Fruit fly (Drosophila melanogaster) whole organism, embryonic: Measurements from ENCODE around the gene CG6927.

Experiments used
- CG10462 ChIP-seq: fragments of 200-800 bp; sonication (Bioruptor generic); optimal IDR thresholded peaks from 2 replicates; lab custom pipeline; 2016; ENCODE audit warnings: missing biosample characterization, missing genetic modification characterization
- CG10565 ChIP-seq: fragments of 200-800 bp; sonication (Bioruptor generic); optimal IDR thresholded peaks from 3 replicates; lab custom pipeline; 2016; ENCODE audit warnings: missing biosample characterization, mild to moderate bottlenecking, missing genetic modification characterization
- CG12236 ChIP-seq: fragments of 200-800 bp; sonication (Bioruptor generic); optimal IDR thresholded peaks from 2 replicates; lab custom pipeline; 2016; ENCODE audit warnings: missing biosample characterization, missing genetic modification characterization
- CG15073 ChIP-seq: fragments of 200-800 bp; sonication (Bioruptor generic); optimal IDR thresholded peaks from 2 replicates; lab custom pipeline; 2016; ENCODE audit warnings: missing biosample characterization, missing genetic modification characterization
- CG15696 ChIP-seq: fragments of 200-800 bp; sonication (Bioruptor generic); optimal IDR thresholded peaks from 2 replicates; lab custom pipeline; 2019; ENCODE audit warnings: missing biosample characterization, mild to moderate bottlenecking, missing genetic modification characterization, moderate library complexity
- CG16863 ChIP-seq: fragments of 200-800 bp; sonication (Bioruptor generic); optimal IDR thresholded peaks from 3 replicates; lab custom pipeline; 2016; ENCODE audit warnings: missing biosample characterization, missing genetic modification characterization
- CG17612 ChIP-seq: fragments of 200-800 bp; sonication (Bioruptor generic); IDR thresholded peaks from 2 replicates; pipeline ENCODE4 v1.3.6; 2022; ENCODE audit warnings: missing biosample characterization, missing genetic modification characterization
- CG18011 ChIP-seq: fragments of 200-800 bp; sonication (Bioruptor generic); optimal IDR thresholded peaks from 2 replicates; lab custom pipeline; 2017; ENCODE audit warnings: missing biosample characterization, missing genetic modification characterization, mild to moderate bottlenecking, moderate library complexity, missing genotype
- CG18476 ChIP-seq: fragments of 200-800 bp; sonication (Bioruptor generic); optimal IDR thresholded peaks from 2 replicates; lab custom pipeline; 2016; ENCODE audit warnings: missing biosample characterization, mild to moderate bottlenecking, missing genetic modification characterization
- CG2875 ChIP-seq: fragments of 200-800 bp; sonication (Bioruptor generic); optimal IDR thresholded peaks from 2 replicates; lab custom pipeline; 2017; ENCODE audit warnings: missing biosample characterization, mild to moderate bottlenecking, missing genetic modification characterization, missing genetic modification reagents
- CG30020 ChIP-seq: fragments of 200-800 bp; optimal IDR thresholded peaks from 2 replicates; lab custom pipeline; 2019; ENCODE audit warnings: missing biosample characterization, mild to moderate bottlenecking, missing genetic modification characterization, moderate library complexity
- CG30403 ChIP-seq: fragments of 200-800 bp; sonication (Bioruptor generic); optimal IDR thresholded peaks from 3 replicates; lab custom pipeline; 2016; ENCODE audit warnings: missing biosample characterization, missing genetic modification characterization
- CG32532 ChIP-seq: fragments of 200-800 bp; sonication (Bioruptor generic); IDR thresholded peaks from 2 replicates; pipeline ENCODE4 v1.3.6; 2022; ENCODE audit warnings: missing biosample characterization, missing genetic modification characterization
- CG33213 ChIP-seq: fragments of 200-800 bp; sonication (Bioruptor generic); optimal IDR thresholded peaks from 3 replicates; lab custom pipeline; 2016; ENCODE audit warnings: missing biosample characterization, missing genetic modification characterization
- CG6654 ChIP-seq: fragments of 200-800 bp; sonication (Bioruptor generic); optimal IDR thresholded peaks from 2 replicates; lab custom pipeline; 2017; ENCODE audit warnings: missing biosample characterization, mild to moderate bottlenecking, missing genetic modification characterization
- CG6689 ChIP-seq: fragments of 200-800 bp; sonication (Bioruptor generic); IDR thresholded peaks from 2 replicates; pipeline ENCODE4 v1.3.6; 2022; ENCODE audit warnings: missing biosample characterization, missing genetic modification characterization
- CG7928 ChIP-seq: fragments of 200-800 bp; sonication (Bioruptor generic); optimal IDR thresholded peaks from 2 replicates; lab custom pipeline; 2017; ENCODE audit warnings: missing biosample characterization, mild to moderate bottlenecking, missing genetic modification characterization
- CG9215 ChIP-seq: fragments of 200-800 bp; sonication (Bioruptor generic); IDR thresholded peaks from 2 replicates; pipeline ENCODE4 v1.3.6; 2022; ENCODE audit warnings: missing biosample characterization, missing genetic modification characterization
- CHES-1-like ChIP-seq: fragments of 200-800 bp; sonication (Bioruptor generic); optimal IDR thresholded peaks from 2 replicates; lab custom pipeline; 2016; ENCODE audit warnings: missing biosample characterization, missing genetic modification characterization
- CTCF ChIP-seq: fragments of 200-800 bp; sonication (Bioruptor generic); optimal IDR thresholded peaks from 2 replicates; lab custom pipeline; 2017; ENCODE audit warnings: missing biosample characterization, mild to moderate bottlenecking, missing genetic modification characterization, moderate library complexity
- Chrac-16 ChIP-seq: fragments of 200-800 bp; sonication (Bioruptor generic); optimal IDR thresholded peaks from 3 replicates; lab custom pipeline; 2016; ENCODE audit warnings: missing biosample characterization, missing genetic modification characterization
- CrebB ChIP-seq: fragments of 200-800 bp; sonication (Bioruptor generic); optimal IDR thresholded peaks from 3 replicates; lab custom pipeline; 2018; ENCODE audit warnings: missing biosample characterization, mild to moderate bottlenecking, missing genetic modification characterization
- Dfd ChIP-seq, 2 experiments: fragments of >200 bp; optimal IDR thresholded peaks; 2 replicates each; lab custom pipeline; 2017; ENCODE audit warnings: missing biosample characterization in 2 of 2, missing genetic modification characterization in 2 of 2
- ERR ChIP-seq: fragments of 200-800 bp; sonication (Bioruptor generic); optimal IDR thresholded peaks from 2 replicates; lab custom pipeline; 2016; ENCODE audit warnings: missing biosample characterization, missing genetic modification characterization
- Fer2 ChIP-seq: fragments of 200-800 bp; sonication (Bioruptor generic); optimal IDR thresholded peaks from 2 replicates; lab custom pipeline; 2018; ENCODE audit warnings: missing biosample characterization, mild to moderate bottlenecking, missing genetic modification characterization, moderate library complexity
- GATAe ChIP-seq: fragments of 200-800 bp; sonication (Bioruptor generic); conservative IDR thresholded peaks from 2 replicates; pipeline ENCODE4 v1.3.6; 2022; ENCODE audit warnings: missing biosample characterization, missing genetic modification characterization
- HLH54F ChIP-seq: fragments of 200-800 bp; sonication (Bioruptor generic); optimal IDR thresholded peaks from 3 replicates; lab custom pipeline; 2016; ENCODE audit warnings: missing biosample characterization, missing genetic modification characterization
- Kr ChIP-seq: fragments of 200-800 bp; sonication (Bioruptor generic); optimal IDR thresholded peaks from 2 replicates; lab custom pipeline; 2017; ENCODE audit warnings: missing biosample characterization, mild to moderate bottlenecking, missing genetic modification characterization
- Side ChIP-seq: fragments of 200-800 bp; sonication (Bioruptor generic); optimal IDR thresholded peaks from 2 replicates; lab custom pipeline; 2016; ENCODE audit warnings: missing biosample characterization, missing genetic modification characterization
- ac ChIP-seq: fragments of 200-800 bp; sonication (Bioruptor generic); optimal IDR thresholded peaks from 3 replicates; lab custom pipeline; 2017; ENCODE audit warnings: missing biosample characterization, mild to moderate bottlenecking, missing genetic modification characterization
- al ChIP-seq: fragments of 200-800 bp; sonication (Bioruptor generic); IDR thresholded peaks from 2 replicates; pipeline ENCODE4 v1.3.6; 2022; ENCODE audit warnings: missing biosample characterization, missing genetic modification characterization
- bcd ChIP-seq: fragments of 200-800 bp; sonication (Bioruptor generic); optimal IDR thresholded peaks from 2 replicates; lab custom pipeline; 2017; ENCODE audit warnings: missing biosample characterization, mild to moderate bottlenecking, missing genetic modification characterization
- corto ChIP-seq: fragments of 200-800 bp; sonication (Bioruptor generic); optimal IDR thresholded peaks from 2 replicates; lab custom pipeline; 2016; ENCODE audit warnings: missing biosample characterization, mild to moderate bottlenecking, missing genetic modification characterization, moderate library complexity
- cwo ChIP-seq: fragments of 200-800 bp; sonication (Bioruptor generic); optimal IDR thresholded peaks from 3 replicates; lab custom pipeline; 2017; ENCODE audit warnings: missing biosample characterization, missing genetic modification characterization, mild to moderate bottlenecking, moderate library complexity, missing genetic modification reagents
- dmrt11E ChIP-seq: fragments of 200-800 bp; sonication (Bioruptor generic); optimal IDR thresholded peaks from 3 replicates; lab custom pipeline; 2018; ENCODE audit warnings: missing biosample characterization, mild to moderate bottlenecking, missing genetic modification characterization, moderate library complexity
- fru ChIP-seq: fragments of >200 bp; optimal IDR thresholded peaks from 2 replicates; lab custom pipeline; 2017
- gce ChIP-seq: fragments of 200-800 bp; sonication (Bioruptor generic); IDR thresholded peaks from 3 replicates; pipeline ENCODE4 v1.3.6; 2022; ENCODE audit warnings: missing biosample characterization, missing genetic modification characterization
- gem ChIP-seq: fragments of 200-800 bp; sonication (Bioruptor generic); optimal IDR thresholded peaks from 2 replicates; lab custom pipeline; 2019; ENCODE audit warnings: missing biosample characterization, mild to moderate bottlenecking, missing genetic modification characterization, moderate library complexity
- jumu ChIP-seq: fragments of 200-800 bp; sonication (Bioruptor generic); optimal IDR thresholded peaks from 3 replicates; lab custom pipeline; 2016; ENCODE audit warnings: missing biosample characterization, missing genetic modification characterization
- kah ChIP-seq: fragments of 200-800 bp; sonication (Bioruptor generic); optimal IDR thresholded peaks from 2 replicates; lab custom pipeline; 2018; ENCODE audit warnings: missing biosample characterization, mild to moderate bottlenecking, missing genetic modification characterization
- kni ChIP-seq: fragments of 200-800 bp; sonication (Bioruptor generic); optimal IDR thresholded peaks from 3 replicates; lab custom pipeline; 2017; ENCODE audit warnings: mild to moderate bottlenecking, missing biosample characterization, missing genetic modification reagents, missing genetic modification characterization
- maf-S ChIP-seq: fragments of 200-800 bp; sonication (Bioruptor generic); optimal IDR thresholded peaks from 2 replicates; lab custom pipeline; 2016; ENCODE audit warnings: missing biosample characterization, missing genetic modification characterization
- mirr ChIP-seq: fragments of 200-800 bp; sonication (Bioruptor generic); optimal IDR thresholded peaks from 3 replicates; lab custom pipeline; 2018; ENCODE audit warnings: missing biosample characterization, mild to moderate bottlenecking, missing genetic modification characterization
- oc ChIP-seq: fragments of 200-800 bp; sonication (Bioruptor generic); optimal IDR thresholded peaks from 2 replicates; lab custom pipeline; 2018; ENCODE audit warnings: missing biosample characterization, mild to moderate bottlenecking, missing genetic modification characterization, moderate library complexity
- pan ChIP-seq, 4 experiments: fragments of >200 bp in 3 of 4; fragments of 200-800 bp in 1 of 4; sonication (Bioruptor generic) in 1 of 4; optimal IDR thresholded peaks in 3 of 4; IDR thresholded peaks in 1 of 4; 2 replicates each; pipeline versions ENCODE4 v1.3.6 to Lab custom; 2017 to 2022; ENCODE audit warnings: missing biosample characterization in 2 of 4, missing genetic modification characterization in 2 of 4, mixed read lengths in 1 of 4
- row ChIP-seq: fragments of 200-800 bp; sonication (Bioruptor generic); IDR thresholded peaks from 3 replicates; pipeline ENCODE4 v1.3.6; 2022; ENCODE audit warnings: missing biosample characterization, missing genetic modification characterization
- seq ChIP-seq: fragments of 200-800 bp; sonication (Bioruptor generic); IDR thresholded peaks from 2 replicates; pipeline ENCODE4 v1.3.6; 2022; ENCODE audit warnings: missing biosample characterization, missing genetic modification characterization
- unc-4 ChIP-seq: fragments of 200-800 bp; sonication (Bioruptor generic); IDR thresholded peaks from 2 replicates; pipeline ENCODE4 v1.3.6; 2022; ENCODE audit warnings: missing biosample characterization, missing genetic modification characterization; ENCODE audit not compliant: partially characterized antibody
- wor ChIP-seq: fragments of 200-800 bp; sonication (Bioruptor generic); IDR thresholded peaks from 2 replicates; pipeline ENCODE4 v1.3.6; 2022; ENCODE audit warnings: missing biosample characterization, missing genetic modification characterization
- zf30C ChIP-seq: fragments of 200-800 bp; sonication (Bioruptor generic); optimal IDR thresholded peaks from 3 replicates; lab custom pipeline; 2018; ENCODE audit warnings: missing biosample characterization, mild to moderate bottlenecking, missing genetic modification characterization

The CG6927 gene

DNA sequence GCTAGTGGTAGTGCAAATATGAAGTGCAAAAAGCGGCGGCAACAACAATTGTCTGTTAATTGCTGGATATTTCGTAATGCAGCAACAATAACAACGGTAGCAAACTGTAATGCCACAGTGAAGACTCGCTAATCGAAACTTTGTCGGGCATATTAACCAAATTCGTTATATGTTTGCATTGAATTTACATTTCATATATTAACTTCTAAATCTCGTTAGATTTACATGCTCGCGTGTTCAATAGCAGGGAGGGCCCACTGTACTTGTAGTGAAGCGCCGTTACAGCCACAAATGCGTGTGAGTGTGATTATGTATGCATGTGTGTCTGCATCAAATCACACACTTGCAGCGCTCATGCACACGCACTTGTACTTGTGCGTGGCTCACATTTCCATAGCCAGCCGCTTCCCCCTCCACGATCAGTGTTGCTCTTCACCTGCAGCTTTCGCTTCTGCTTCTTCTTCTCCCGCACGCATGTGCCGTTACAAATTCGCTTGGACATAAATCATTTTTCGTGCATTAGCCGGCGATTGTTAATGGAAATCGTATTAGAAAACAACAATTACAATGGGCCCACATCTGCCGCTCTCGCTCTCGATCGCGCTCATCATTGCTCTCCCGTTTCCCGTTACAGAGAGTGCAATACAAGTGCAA lies 33.2 kb downstream of the CG6927 start (continued):
- peak; percentile 98 for TF ChIP-seq CG15696 (tag; lab: Kevin White, UChicago)
- TF ChIP-seq kah: peak; percentile 91
- TF ChIP-seq seq (GFP tag; lab: Robert Waterston, UW): peak; percentile 93
- TF ChIP-seq cwo: peak; percentile 77
- peak; percentile 95 for TF ChIP-seq gce (GFP tag; lab: Robert Waterston, UW)
- peak; percentile 96 for TF ChIP-seq Chrac-16 (GFP tag; lab: Kevin White, UChicago)
- peak; percentile 94 for TF ChIP-seq row
- TF ChIP-seq mirr (GFP tag; lab: Kevin White, UChicago): peak; percentile 76
- peak; percentile 88 for TF ChIP-seq CG32532 (GFP tag; lab: Robert Waterston, UW)
- TF ChIP-seq Kr (GFP tag; lab: Kevin White, UChicago): peak; percentile 82
- TF ChIP-seq maf-S (GFP tag; lab: Kevin White, UChicago): peak; percentile 85
- peak; percentile 97 for TF ChIP-seq oc
- TF ChIP-seq unc-4 (GFP tag; lab: Robert Waterston, UW): no peak
- TF ChIP-seq CG12236: peak; percentile 92
- TF ChIP-seq kni (GFP tag; lab: Kevin White, UChicago): peak; percentile 95
- peak; percentile 95 for TF ChIP-seq CG2875 (GFP tag; lab: Kevin White, UChicago)
- peak; percentile 48 for TF ChIP-seq CG7928 (GFP tag; lab: Kevin White, UChicago)
- TF ChIP-seq CG18476 (GFP tag; lab: Kevin White, UChicago): peak; percentile 91
- peak; percentile 92 for TF ChIP-seq ERR (GFP tag; lab: Kevin White, UChicago)
- TF ChIP-seq gem (tag; lab: Kevin White, UChicago): peak; percentile 96
- TF ChIP-seq CG10565 (GFP tag; lab: Kevin White, UChicago): peak; percentile 91
- TF ChIP-seq CG17612: peak; percentile 79
- peak; percentile 87 for TF ChIP-seq CHES-1-like (GFP tag; lab: Kevin White, UChicago)
- peak; percentile 94 for TF ChIP-seq jumu
- peak; percentile 93 for TF ChIP-seq bcd (GFP tag; lab: Kevin White, UChicago)
- no peak for TF ChIP-seq Dfd (GFP tag; optimal IDR thresholded peaks at IDR 0.05; lab: Kevin White, UChicago)
- peak; percentile 6 for TF ChIP-seq corto (GFP tag; lab: Kevin White, UChicago)
- TF ChIP-seq HLH54F (GFP tag; lab: Kevin White, UChicago): peak; percentile 88
- peak; percentile 94 for TF ChIP-seq ac (GFP tag; lab: Kevin White, UChicago)
- peak; percentile 68 for TF ChIP-seq CG30020
- peak; percentile 93 for TF ChIP-seq Side
- peak; percentile 75 for TF ChIP-seq al
- peak; percentile 78 for TF ChIP-seq CG9215 (GFP tag; lab: Robert Waterston, UW)
- TF ChIP-seq CG15073 (GFP tag; lab: Kevin White, UChicago): peak; percentile 74
- peak; percentile 95 for TF ChIP-seq CG6689 (GFP tag; lab: Robert Waterston, UW)
- peak; percentile 65 for TF ChIP-seq CTCF
- no peak for TF ChIP-seq pan (optimal IDR thresholded peaks at IDR 0.05; lab: Kevin White, UChicago)
- peak in 1 of 2 experiments; percentile 96 for TF ChIP-seq pan (GFP tag; optimal IDR thresholded peaks at IDR 0.05 in 1 of 2, IDR thresholded peaks at IDR 0.05 in 1 of 2)
- peak; percentile 92 for TF ChIP-seq wor (GFP tag; lab: Robert Waterston, UW)
- peak; percentile 35 for TF ChIP-seq zf30C (GFP tag; lab: Kevin White, UChicago)
- TF ChIP-seq CrebB (tag; lab: Kevin White, UChicago): peak; percentile 90
- TF ChIP-seq GATAe (GFP tag; lab: Robert Waterston, UW): peak; percentile 47
- TF ChIP-seq CG16863 (GFP tag; lab: Kevin White, UChicago): peak; percentile 94
- TF ChIP-seq fru (lab: Kevin White, UChicago): no peak
- TF ChIP-seq CG33213 (GFP tag; lab: Kevin White, UChicago): peak; percentile 95
- TF ChIP-seq CG18011 (GFP tag; lab: Kevin White, UChicago): peak; percentile 68
- peak; percentile 83 for TF ChIP-seq Fer2 (tag; lab: Kevin White, UChicago)
- TF ChIP-seq CG6654: peak; percentile 83
- peak; percentile 94 for TF ChIP-seq CG30403 (GFP tag; lab: Kevin White, UChicago)
- TF ChIP-seq dmrt11E (tag; lab: Kevin White, UChicago): peak; percentile 96
- peak; percentile 93 for TF ChIP-seq CG10462
